Worm (Caenorhabditis elegans) whole organism, L4/young adult: ENCODE data around the gene F44F4.3.

Experiments
- dao-5 ChIP-seq: sonication (generic microtip); optimal IDR thresholded peaks from 2 replicates; lab custom pipeline; 2016; ENCODE audit warnings: missing genotype, missing genetic modification characterization, moderate library complexity, missing compliant biosample characterization
- him-1 ChIP-seq: sonication (generic microtip); optimal IDR thresholded peaks from 2 replicates; lab custom pipeline; 2016; ENCODE audit warnings: missing genotype, missing genetic modification reagents, missing genetic modification characterization, missing compliant biosample characterization

DNA sequence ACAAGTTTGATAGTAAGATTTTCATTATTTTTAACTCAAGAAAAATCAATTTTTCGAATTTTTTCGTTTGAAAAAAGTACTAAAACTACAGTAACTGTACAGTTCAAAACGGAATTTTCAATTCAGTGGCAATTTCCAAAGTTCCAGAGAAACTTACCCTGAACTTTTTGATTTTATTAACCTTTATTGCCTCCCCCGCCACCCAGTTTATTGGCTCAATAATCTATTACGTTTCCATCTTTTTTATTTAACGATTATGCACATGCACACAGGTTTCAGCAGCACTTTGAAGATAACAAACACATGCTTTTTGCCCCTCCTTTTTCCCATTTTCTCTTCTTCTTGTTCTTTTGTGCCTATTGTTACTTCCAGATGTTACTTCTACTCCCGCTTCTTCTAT lies 5.1 kb downstream of the F44F4.3 start, which contains the start of gene lurp-1:
- no peak for TF ChIP-seq dao-5
- TF ChIP-seq him-1 (tag; lab: Kevin White, UChicago) = no peak
